Worm (Caenorhabditis elegans): ENCODE data around the gene T25B9.3.

T25B9.3 gene

ce11 chrIV:10744475-10744874, at the start of gene T25B9.3:
TSS of gene T25B9.3 (plus strand) at chrIV:10744775.
- no peak for TF ChIP-seq F13H6.1 (tag; optimal IDR thresholded peaks at IDR 0.05)
- no peak for TF ChIP-seq Y22D7AL.16 (tag; optimal IDR thresholded peaks at IDR 0.05)
- TF ChIP-seq syd-9 (tag; optimal IDR thresholded peaks at IDR 0.05) = no peak
- TF ChIP-seq nhr-11 (tag; optimal IDR thresholded peaks at IDR 0.05) = no peak
- TF ChIP-seq K09A11.1 (tag; optimal IDR thresholded peaks at IDR 0.05; ENCODE audit: insufficient read depth) = no peak
- TF ChIP-seq ceh-48 (tag; optimal IDR thresholded peaks at IDR 0.05) = no peak
- TF ChIP-seq sox-2 (GFP tag; IDR thresholded peaks at IDR 0.05) = no peak
- TF ChIP-seq mec-3 (tag; optimal IDR thresholded peaks at IDR 0.05; ENCODE audit: borderline replicate concordance) = no peak
- no peak for TF ChIP-seq ztf-16 (tag; optimal IDR thresholded peaks at IDR 0.05)
- no peak for TF ChIP-seq tbx-2 (tag; optimal IDR thresholded peaks at IDR 0.05)
- no peak for TF ChIP-seq rnt-1 (tag; optimal IDR thresholded peaks at IDR 0.05)
- no peak for TF ChIP-seq eyg-1 (tag; optimal IDR thresholded peaks at IDR 0.05)
- no peak for TF ChIP-seq unc-55 (GFP tag; optimal IDR thresholded peaks at IDR 0.05)
- no peak for TF ChIP-seq ref-2 (tag; optimal IDR thresholded peaks at IDR 0.05)
- TF ChIP-seq ceh-2 (tag; optimal IDR thresholded peaks at IDR 0.05) = no peak
- TF ChIP-seq hlh-30 (tag; optimal IDR thresholded peaks at IDR 0.05; ENCODE audit: insufficient read depth) = no peak
- no peak for TF ChIP-seq ceh-30 (tag; optimal IDR thresholded peaks at IDR 0.05)
- TF ChIP-seq nhr-232 (tag; optimal IDR thresholded peaks at IDR 0.05) = no peak
- no peak for TF ChIP-seq elt-4 (tag; optimal IDR thresholded peaks at IDR 0.05)

ce11 chrIV:10695203-10695602, 49.4 kb upstream of the T25B9.3 start, which contains the start of gene R102.4:
TSS of gene R102.4 (minus strand) at chrIV:10695303.
- TF ChIP-seq elt-4 (tag; optimal IDR thresholded peaks at IDR 0.05) = no peak
- TF ChIP-seq ceh-48 (tag; optimal IDR thresholded peaks at IDR 0.05) = no peak
- TF ChIP-seq unc-3 (GFP tag; conservative IDR thresholded peaks at IDR 0.05) = no peak
- no peak for TF ChIP-seq unc-3 (tag; optimal IDR thresholded peaks at IDR 0.05)
- no peak for TF ChIP-seq ztf-16 (tag; optimal IDR thresholded peaks at IDR 0.05)
- no peak for TF ChIP-seq ama-1 (optimal IDR thresholded peaks at IDR 0.05)
- TF ChIP-seq pat-9 (tag; optimal IDR thresholded peaks at IDR 0.05) = no peak
- no peak for TF ChIP-seq pha-2 (tag; optimal IDR thresholded peaks at IDR 0.05)
- TF ChIP-seq eyg-1 (tag; optimal IDR thresholded peaks at IDR 0.05) = no peak

- no peak for TF ChIP-seq ahr-1 (tag; optimal IDR thresholded peaks at IDR 0.05)
- TF ChIP-seq ama-1 (optimal IDR thresholded peaks at IDR 0.05) = no peak
- no peak for TF ChIP-seq pha-4 (tag; optimal IDR thresholded peaks at IDR 0.05)
- TF ChIP-seq unc-55 (GFP tag; optimal IDR thresholded peaks at IDR 0.05) = peak; percentile 23
- TF ChIP-seq rnt-1 (tag; optimal IDR thresholded peaks at IDR 0.05) = no peak
- TF ChIP-seq K09A11.1 (tag; optimal IDR thresholded peaks at IDR 0.05; ENCODE audit: insufficient read depth) = no peak
- TF ChIP-seq hlh-30 (tag; optimal IDR thresholded peaks at IDR 0.05; ENCODE audit: insufficient read depth) = peak; percentile 79
- peak; percentile 28 for TF ChIP-seq ceh-18 (tag; optimal IDR thresholded peaks at IDR 0.05)
These were observed 47.3 kb upstream of the T25B9.3 start, which contains the start of gene allo-1 for ce11 chrIV:10697022-10697979. TSS of gene allo-1 (minus strand) at chrIV:10697072.

- TF ChIP-seq sox-4 (tag; optimal IDR thresholded peaks at IDR 0.05) = no peak
- TF ChIP-seq fax-1 (tag; optimal IDR thresholded peaks at IDR 0.05) = no peak
- TF ChIP-seq nfya-1 (tag; optimal IDR thresholded peaks at IDR 0.05) = no peak
- no peak for TF ChIP-seq unc-86 (tag; optimal IDR thresholded peaks at IDR 0.05)
- no peak for TF ChIP-seq nhr-232 (tag; optimal IDR thresholded peaks at IDR 0.05)
- TF ChIP-seq pat-9 (tag; optimal IDR thresholded peaks at IDR 0.05) = no peak
- TF ChIP-seq hlh-8 (tag; optimal IDR thresholded peaks at IDR 0.05) = no peak
- no peak for TF ChIP-seq unc-3 (GFP tag; conservative IDR thresholded peaks at IDR 0.05)
- no peak for TF ChIP-seq unc-3 (tag; optimal IDR thresholded peaks at IDR 0.05)
- no peak for TF ChIP-seq ceh-19 (GFP tag; optimal IDR thresholded peaks at IDR 0.05)
- no peak for TF ChIP-seq K09A11.1 (tag; optimal IDR thresholded peaks at IDR 0.05; ENCODE audit: insufficient read depth)
- no peak for TF ChIP-seq rnt-1 (tag; optimal IDR thresholded peaks at IDR 0.05)
- no peak for TF ChIP-seq hlh-30 (tag; optimal IDR thresholded peaks at IDR 0.05; ENCODE audit: insufficient read depth)
These were observed 46.1 kb upstream of the T25B9.3 start for ce11 chrIV:10698486-10698885.

Measured in whole organism, late embryonic.